Worm (Caenorhabditis elegans): Measurements from ENCODE around the gene npr-20.

ce11 chrII:8845298-8845697 lies 19.7 kb downstream of the npr-20 start, which contains the start of gene agxt-1:
- TF ChIP-seq dmd-8 (GFP tag; IDR thresholded peaks at IDR 0.05) (no peak), ztf-11 (tag; optimal IDR thresholded peaks at IDR 0.05) (no peak), duxl-1 (tag; optimal IDR thresholded peaks at IDR 0.05; ENCODE audit: poor library complexity) (no peak), lin-1 (GFP tag; IDR thresholded peaks at IDR 0.05) (no peak), aly-2 (tag; optimal IDR thresholded peaks at IDR 0.05) (no peak), R02D3.7 (tag; optimal IDR thresholded peaks at IDR 0.05) (no peak), zip-11 (GFP tag; IDR thresholded peaks at IDR 0.05) (no peak), skn-1 (tag; optimal IDR thresholded peaks at IDR 0.05) (no peak), F44E2.7 (GFP tag; IDR thresholded peaks at IDR 0.05) (no peak)
